Worm (Caenorhabditis elegans): ENCODE measurements around the gene aka-1.
A peak's percentile ranks its signal among the peaks of the same experiment; 100 is the strongest.

The aka-1 gene

DNA sequence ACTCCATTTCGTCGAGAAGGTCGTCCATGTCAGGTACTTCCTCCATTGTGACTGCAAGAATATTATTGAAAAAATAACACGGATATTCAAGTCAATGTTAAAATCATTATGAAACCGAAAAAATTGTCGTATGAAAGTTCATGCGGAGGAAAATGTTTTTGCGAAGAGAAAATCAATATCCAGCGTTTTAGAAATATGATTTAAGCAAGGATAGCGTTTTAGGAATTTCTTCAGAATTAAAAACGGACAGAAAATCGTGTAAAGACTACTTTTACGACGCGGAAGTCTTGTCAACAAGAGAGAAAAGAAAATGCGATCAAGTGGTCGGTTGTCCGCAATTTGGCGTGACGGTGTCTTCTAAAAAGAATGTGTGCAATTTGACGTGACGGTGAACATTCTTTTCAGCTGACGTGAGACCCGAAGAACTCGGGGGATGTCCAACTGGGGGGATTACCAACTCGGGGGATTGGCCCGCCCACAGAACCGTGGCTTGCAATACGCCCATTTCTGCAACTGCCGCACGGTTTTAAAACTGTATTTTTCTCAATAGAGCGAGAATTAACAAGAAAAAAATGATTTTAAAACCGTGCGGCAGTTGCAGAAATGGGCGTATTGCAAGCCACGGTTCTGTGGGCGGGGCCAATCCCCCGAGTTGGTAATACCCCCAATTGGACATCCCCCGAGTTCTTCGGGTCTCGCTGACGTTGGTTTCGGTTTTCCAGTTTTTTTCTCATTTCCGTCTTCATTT is at the start of gene aka-1, which contains the start of gene ubc-6:
TSS of gene aka-1 (minus strand) at position 51 of the 748 bp plus-strand sequence.
TSS of gene ubc-6 (plus strand) at position 701 of the 748 bp plus-strand sequence.
- TF ChIP-seq klf-2 (GFP tag; conservative IDR thresholded peaks at IDR 0.05), result peak; percentile 66
- TF ChIP-seq T22C8.4 (GFP tag; IDR thresholded peaks at IDR 0.05), result peak; percentile 64
- TF ChIP-seq ztf-29 (GFP tag; IDR thresholded peaks at IDR 0.05), result no peak; the same call in 1 of the 2 replicates
- peak; percentile 80 for TF ChIP-seq ztf-23 (GFP tag; IDR thresholded peaks at IDR 0.05)
- TF ChIP-seq flt-1 (GFP tag; IDR thresholded peaks at IDR 0.05), result peak; percentile 74
- TF ChIP-seq med-1 (GFP tag; optimal IDR thresholded peaks at IDR 0.05; ENCODE audit: insufficient read depth), result no peak
- 0 out of 2 replicates have a peak, but pooled peaks have one; percentile 33 for TF ChIP-seq ref-1 (GFP tag; conservative IDR thresholded peaks at IDR 0.05)
- TF ChIP-seq tab-1 (GFP tag; IDR thresholded peaks at IDR 0.05), result peak; percentile 78; the same call in 1 of the 2 replicates
- TF ChIP-seq cog-1 (tag; optimal IDR thresholded peaks at IDR 0.05), result peak; percentile 45

- TF ChIP-seq flt-1 (GFP tag; IDR thresholded peaks at IDR 0.05), result no peak
- no peak for TF ChIP-seq ztf-29 (GFP tag; IDR thresholded peaks at IDR 0.05)
- no peak for TF ChIP-seq klf-2 (GFP tag; conservative IDR thresholded peaks at IDR 0.05)
- no peak for TF ChIP-seq ref-1 (GFP tag; conservative IDR thresholded peaks at IDR 0.05)
- no peak for TF ChIP-seq tab-1 (GFP tag; IDR thresholded peaks at IDR 0.05)
Measured at ce11 chrII:7525458-7525857, 47.1 kb upstream of the aka-1 start, which contains the start of the genes ZK1290.7 and rnh-1.1. Gene ZK1290.7 (minus strand): TSS chrII:7525558. Gene rnh-1.1 (plus strand): TSS chrII:7525738.

DNA sequence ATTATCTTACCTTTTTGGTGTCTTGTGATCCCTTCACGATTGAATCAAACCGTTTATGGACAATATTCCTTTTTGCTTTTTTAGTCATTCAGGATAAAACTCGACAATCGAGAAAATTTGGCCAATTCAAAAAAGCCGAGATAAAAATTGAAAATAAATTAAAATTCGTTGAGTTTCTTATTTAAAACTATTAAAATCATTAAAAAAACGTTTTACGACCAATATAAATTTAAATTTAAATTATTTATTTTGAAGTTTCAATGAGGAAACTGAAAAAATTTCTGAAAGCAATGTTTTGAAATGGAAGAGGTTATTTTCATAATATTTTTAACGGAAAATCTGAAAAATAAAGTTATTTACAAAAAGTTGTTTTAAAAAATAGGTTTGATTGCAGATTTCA is 44.9 kb upstream of the aka-1 start, which contains the start of gene ZK1290.15:
TSS of gene ZK1290.15 (plus strand) at position 301 of the 400 bp plus-strand sequence.
- TF ChIP-seq ztf-29 (GFP tag; IDR thresholded peaks at IDR 0.05) (no peak), cog-1 (tag; optimal IDR thresholded peaks at IDR 0.05) (no peak), ref-1 (GFP tag; conservative IDR thresholded peaks at IDR 0.05) (no peak), T22C8.4 (GFP tag; IDR thresholded peaks at IDR 0.05) (no peak), flt-1 (GFP tag; IDR thresholded peaks at IDR 0.05) (no peak), klf-2 (GFP tag; conservative IDR thresholded peaks at IDR 0.05) (no peak), ztf-23 (GFP tag; IDR thresholded peaks at IDR 0.05) (no peak), tab-1 (GFP tag; IDR thresholded peaks at IDR 0.05) (no peak)

DNA sequence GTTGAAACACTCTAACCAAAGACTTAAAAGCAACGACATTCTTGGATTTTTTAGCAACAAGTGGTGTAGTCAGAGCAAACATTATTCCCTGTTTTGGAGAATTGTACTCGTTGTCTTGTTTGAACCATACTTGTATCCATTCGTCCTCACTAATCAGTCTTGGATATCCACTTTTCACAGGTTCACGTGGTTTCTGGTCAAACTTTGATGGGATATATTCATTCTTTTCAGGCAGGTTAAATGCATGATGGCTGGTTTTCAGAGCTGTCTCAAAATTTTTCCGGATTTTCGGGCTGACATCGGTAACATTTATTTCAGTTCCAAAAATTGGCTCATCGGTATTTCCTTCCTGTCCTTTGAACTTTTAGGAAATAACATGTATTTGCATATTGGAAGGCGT is 43.1 kb upstream of the aka-1 start:
- TF ChIP-seq cog-1 (tag; optimal IDR thresholded peaks at IDR 0.05) (no peak), ztf-29 (GFP tag; IDR thresholded peaks at IDR 0.05) (no peak), T22C8.4 (GFP tag; IDR thresholded peaks at IDR 0.05) (no peak), flt-1 (GFP tag; IDR thresholded peaks at IDR 0.05) (no peak), ztf-23 (GFP tag; IDR thresholded peaks at IDR 0.05) (no peak)

DNA sequence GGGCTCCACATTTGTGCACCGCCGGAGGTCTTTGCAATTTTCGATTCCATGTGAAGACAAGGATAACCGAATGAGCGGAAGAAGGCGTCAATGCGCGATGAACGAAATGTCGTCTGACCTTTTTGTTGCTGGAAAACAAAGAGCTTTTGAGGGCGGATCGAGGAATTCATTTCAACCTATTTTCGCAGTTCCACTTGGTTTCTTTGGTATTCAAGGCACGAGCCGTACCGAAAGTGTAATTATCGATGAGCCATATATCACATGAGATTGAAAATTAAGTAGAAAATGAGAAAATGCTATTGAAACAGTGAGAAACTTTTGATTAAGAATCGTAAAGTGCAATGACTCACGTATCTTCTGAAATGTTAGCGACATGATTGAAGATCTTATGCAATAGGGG is 40.9 kb upstream of the aka-1 start, which contains the start of gene glb-9:
TSS of gene glb-9 (minus strand) at position 101 of the 400 bp plus-strand sequence.
- TF ChIP-seq med-1 (GFP tag; optimal IDR thresholded peaks at IDR 0.05; ENCODE audit: insufficient read depth), result no peak
- no peak for TF ChIP-seq ztf-23 (GFP tag; IDR thresholded peaks at IDR 0.05)
- no peak for TF ChIP-seq T22C8.4 (GFP tag; IDR thresholded peaks at IDR 0.05)

DNA sequence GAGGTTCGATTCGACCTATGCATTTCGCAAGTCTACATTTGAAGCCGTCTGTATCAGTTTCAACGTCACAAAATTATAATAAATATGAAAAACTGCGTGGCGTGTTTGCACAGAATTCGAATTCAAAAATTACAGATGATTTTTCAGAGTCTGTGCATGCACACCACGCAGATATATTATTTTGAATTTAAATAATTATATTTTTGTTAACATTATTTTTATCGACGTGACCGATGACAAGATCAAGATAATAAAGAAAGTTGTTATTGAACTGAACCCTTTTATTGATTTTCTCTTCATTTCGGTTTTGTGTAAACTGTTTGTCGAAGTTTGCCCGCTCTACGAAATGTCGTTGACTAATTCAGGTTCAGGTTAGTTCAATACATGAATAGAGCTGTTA is 26.7 kb upstream of the aka-1 start, which contains the start of gene C28F5.1:
TSS of gene C28F5.1 (plus strand) at position 301 of the 400 bp plus-strand sequence.
- TF ChIP-seq tab-1 (GFP tag; IDR thresholded peaks at IDR 0.05), result no peak
- no peak for TF ChIP-seq flt-1 (GFP tag; IDR thresholded peaks at IDR 0.05)
- no peak for TF ChIP-seq T22C8.4 (GFP tag; IDR thresholded peaks at IDR 0.05)
- TF ChIP-seq klf-2 (GFP tag; conservative IDR thresholded peaks at IDR 0.05), result no peak
- TF ChIP-seq ref-1 (GFP tag; conservative IDR thresholded peaks at IDR 0.05), result no peak

ce11 chrII:7499390-7499789 is 21.1 kb upstream of the aka-1 start, which contains the start of gene srab-14:
Gene srab-14 (minus strand): TSS chrII:7499490.
- TF ChIP-seq ref-1 (GFP tag; conservative IDR thresholded peaks at IDR 0.05) (no peak), ztf-29 (GFP tag; IDR thresholded peaks at IDR 0.05) (no peak), klf-2 (GFP tag; conservative IDR thresholded peaks at IDR 0.05) (no peak), med-1 (GFP tag; optimal IDR thresholded peaks at IDR 0.05; ENCODE audit: insufficient read depth) (no peak), flt-1 (GFP tag; IDR thresholded peaks at IDR 0.05) (no peak), T22C8.4 (GFP tag; IDR thresholded peaks at IDR 0.05) (no peak)

ce11 chrII:7496070-7496469 is 17.7 kb upstream of the aka-1 start, which contains the start of gene spi-1:
Gene spi-1 (plus strand): TSS chrII:7496247.
- no peak for TF ChIP-seq med-1 (GFP tag; optimal IDR thresholded peaks at IDR 0.05; ENCODE audit: insufficient read depth)
- TF ChIP-seq tab-1 (GFP tag; IDR thresholded peaks at IDR 0.05), result no peak
- no peak for TF ChIP-seq ref-1 (GFP tag; conservative IDR thresholded peaks at IDR 0.05)
- no peak for TF ChIP-seq ztf-23 (GFP tag; IDR thresholded peaks at IDR 0.05)
- TF ChIP-seq ztf-29 (GFP tag; IDR thresholded peaks at IDR 0.05), result no peak
- TF ChIP-seq T22C8.4 (GFP tag; IDR thresholded peaks at IDR 0.05), result no peak
- no peak for TF ChIP-seq cog-1 (tag; optimal IDR thresholded peaks at IDR 0.05)
- TF ChIP-seq klf-2 (GFP tag; conservative IDR thresholded peaks at IDR 0.05), result no peak
- no peak for TF ChIP-seq flt-1 (GFP tag; IDR thresholded peaks at IDR 0.05)

ce11 chrII:7494155-7494554 is 15.8 kb upstream of the aka-1 start, which contains the start of gene R10H1.1:
Gene R10H1.1 (plus strand): TSS chrII:7494455.
- no peak for TF ChIP-seq ztf-23 (GFP tag; IDR thresholded peaks at IDR 0.05)
- no peak for TF ChIP-seq flt-1 (GFP tag; IDR thresholded peaks at IDR 0.05)
- TF ChIP-seq klf-2 (GFP tag; conservative IDR thresholded peaks at IDR 0.05), result no peak
- TF ChIP-seq cog-1 (tag; optimal IDR thresholded peaks at IDR 0.05), result no peak
- no peak for TF ChIP-seq T22C8.4 (GFP tag; IDR thresholded peaks at IDR 0.05)
- TF ChIP-seq tab-1 (GFP tag; IDR thresholded peaks at IDR 0.05), result no peak
- TF ChIP-seq ref-1 (GFP tag; conservative IDR thresholded peaks at IDR 0.05), result no peak
- no peak for TF ChIP-seq med-1 (GFP tag; optimal IDR thresholded peaks at IDR 0.05; ENCODE audit: insufficient read depth)
- TF ChIP-seq ztf-29 (GFP tag; IDR thresholded peaks at IDR 0.05), result no peak

ce11 chrII:7493599-7493998 is 15.3 kb upstream of the aka-1 start, which contains the start of gene nas-23:
Gene nas-23 (minus strand): TSS chrII:7493699.
- TF ChIP-seq cog-1 (tag; optimal IDR thresholded peaks at IDR 0.05), result no peak
- no peak for TF ChIP-seq tab-1 (GFP tag; IDR thresholded peaks at IDR 0.05)
- TF ChIP-seq med-1 (GFP tag; optimal IDR thresholded peaks at IDR 0.05; ENCODE audit: insufficient read depth), result no peak
- TF ChIP-seq flt-1 (GFP tag; IDR thresholded peaks at IDR 0.05), result no peak
